Worm (Caenorhabditis elegans) whole organism, mixed stage, embryonic: Measurements from ENCODE around the gene mboa-7.

ENCODE experiments used
- M03D4.4 ChIP-seq: sonication (generic microtip); optimal IDR thresholded peaks from 2 replicates; lab custom pipeline; 2017; ENCODE audit warnings: mild to moderate bottlenecking, missing genetic modification characterization, missing compliant biosample characterization
- bed-3 ChIP-seq: fragments of 200-800 bp; sonication (Bioruptor generic); optimal IDR thresholded peaks from 3 replicates; lab custom pipeline; 2018; ENCODE audit warnings: mild to moderate bottlenecking, missing genetic modification characterization, moderate library complexity, missing compliant biosample characterization
- blmp-1 ChIP-seq: fragments of 150-350 bp; optimal IDR thresholded peaks from 2 replicates; lab custom pipeline; 2014; ENCODE audit warnings: missing biosample characterization, missing genetic modification characterization
- ceh-39 ChIP-seq: fragments of 150-350 bp; optimal IDR thresholded peaks from 2 replicates; lab custom pipeline; 2014; ENCODE audit warnings: missing biosample characterization, missing genetic modification characterization
- ceh-43 ChIP-seq: fragments of 200-800 bp; sonication (Bioruptor generic); optimal IDR thresholded peaks from 2 replicates; lab custom pipeline; 2018; ENCODE audit warnings: mild to moderate bottlenecking, missing genetic modification characterization, moderate library complexity, missing compliant biosample characterization
- ceh-83 ChIP-seq: fragments of 200-800 bp; sonication (Bioruptor generic); optimal IDR thresholded peaks from 2 replicates; lab custom pipeline; 2018; ENCODE audit warnings: mild to moderate bottlenecking, missing genetic modification characterization, missing compliant biosample characterization
- ces-1 ChIP-seq: fragments of 150-350 bp; optimal IDR thresholded peaks from 2 replicates; lab custom pipeline; 2014; ENCODE audit warnings: missing biosample characterization, missing genetic modification reagents, missing genetic modification characterization
- cnd-1 ChIP-seq: fragments of 200-800 bp; sonication (Bioruptor generic); optimal IDR thresholded peaks from 2 replicates; lab custom pipeline; 2018; ENCODE audit warnings: mild to moderate bottlenecking, missing genetic modification characterization, missing compliant biosample characterization
- elt-1 ChIP-seq: sonication (generic microtip); optimal IDR thresholded peaks from 2 replicates; lab custom pipeline; 2017; ENCODE audit warnings: missing genetic modification characterization, mild to moderate bottlenecking, missing compliant biosample characterization, antibody characterized with exemption, moderate library complexity, borderline replicate concordance; ENCODE audit not compliant: insufficient read depth
- elt-3 ChIP-seq: fragments of 150-350 bp; optimal IDR thresholded peaks from 2 replicates; lab custom pipeline; 2014; ENCODE audit warnings: missing biosample characterization, missing genetic modification characterization
- flh-1 ChIP-seq: fragments of 200-800 bp; sonication (Bioruptor generic); optimal IDR thresholded peaks from 2 replicates; lab custom pipeline; 2018; ENCODE audit warnings: mild to moderate bottlenecking, missing genetic modification characterization, moderate library complexity, missing compliant biosample characterization
- ham-2 ChIP-seq: fragments of 200-800 bp; sonication (Bioruptor generic); optimal IDR thresholded peaks from 2 replicates; lab custom pipeline; 2018; ENCODE audit warnings: mild to moderate bottlenecking, missing genetic modification characterization, missing compliant biosample characterization
- hlh-1 ChIP-seq: fragments of 150-350 bp; optimal IDR thresholded peaks from 2 replicates; lab custom pipeline; 2014; ENCODE audit warnings: missing biosample characterization, missing genetic modification reagents, missing genetic modification characterization
- lin-13 ChIP-seq: fragments of 150-350 bp; optimal IDR thresholded peaks from 2 replicates; lab custom pipeline; 2014; ENCODE audit warnings: missing biosample characterization, missing genetic modification characterization
- lsy-2 ChIP-seq: fragments of 150-350 bp; optimal IDR thresholded peaks from 2 replicates; lab custom pipeline; 2014; ENCODE audit warnings: missing biosample characterization, missing genetic modification characterization
- mep-1 ChIP-seq: fragments of 150-350 bp; optimal IDR thresholded peaks from 2 replicates; lab custom pipeline; 2017; ENCODE audit warnings: missing biosample characterization, missing genetic modification reagents, missing genetic modification characterization, inconsistent platforms
- mls-2 ChIP-seq: sonication (generic microtip); optimal IDR thresholded peaks from 2 replicates; lab custom pipeline; 2016; ENCODE audit warnings: mild to moderate bottlenecking, missing genetic modification characterization, moderate library complexity, missing compliant biosample characterization
- nhr-12 ChIP-seq: fragments of 150-350 bp; optimal IDR thresholded peaks from 2 replicates; lab custom pipeline; 2014; ENCODE audit warnings: missing biosample characterization, missing genetic modification characterization
- nhr-2 ChIP-seq: fragments of 150-350 bp; optimal IDR thresholded peaks from 2 replicates; lab custom pipeline; 2014; ENCODE audit warnings: missing biosample characterization, missing genetic modification characterization
- nhr-237 ChIP-seq: fragments of 150-350 bp; optimal IDR thresholded peaks from 2 replicates; lab custom pipeline; 2014; ENCODE audit warnings: missing biosample characterization, missing genetic modification characterization
- nhr-28 ChIP-seq: fragments of 150-350 bp; optimal IDR thresholded peaks from 2 replicates; lab custom pipeline; 2014; ENCODE audit warnings: missing biosample characterization, missing genetic modification characterization
- nhr-76 ChIP-seq: sonication (generic microtip); optimal IDR thresholded peaks from 2 replicates; lab custom pipeline; 2017; ENCODE audit warnings: missing biosample characterization, missing genetic modification characterization
- pha-4 ChIP-seq: fragments of 150-350 bp; optimal IDR thresholded peaks from 2 replicates; lab custom pipeline; 2018; ENCODE audit warnings: missing biosample characterization, missing genetic modification reagents, missing genetic modification characterization
- sem-2 ChIP-seq: fragments of 200-800 bp; sonication (Bioruptor generic); optimal IDR thresholded peaks from 2 replicates; lab custom pipeline; 2018; ENCODE audit warnings: mild to moderate bottlenecking, missing genetic modification characterization, missing compliant biosample characterization
- snpc-4 ChIP-seq: fragments of 150-350 bp; optimal IDR thresholded peaks from 2 replicates; lab custom pipeline; 2014; ENCODE audit warnings: missing biosample characterization, missing genetic modification characterization
- sptf-1 ChIP-seq: sonication (generic microtip); optimal IDR thresholded peaks from 2 replicates; lab custom pipeline; 2017; ENCODE audit warnings: mild to moderate bottlenecking, missing genetic modification characterization, moderate library complexity, missing compliant biosample characterization
- tbx-8 ChIP-seq: fragments of 200-800 bp; sonication (Bioruptor generic); optimal IDR thresholded peaks from 2 replicates; lab custom pipeline; 2018; ENCODE audit warnings: mild to moderate bottlenecking, missing genetic modification characterization, moderate library complexity, missing compliant biosample characterization
- unc-120 ChIP-seq: sonication (generic microtip); optimal IDR thresholded peaks from 2 replicates; lab custom pipeline; 2017; ENCODE audit warnings: missing genetic modification characterization, missing compliant biosample characterization; ENCODE audit not compliant: poor library complexity, severe bottlenecking
- unc-39 ChIP-seq: fragments of 150-350 bp; optimal IDR thresholded peaks from 2 replicates; lab custom pipeline; 2014; ENCODE audit warnings: missing biosample characterization, missing genetic modification characterization
- unc-62 ChIP-seq: fragments of 150-350 bp; optimal IDR thresholded peaks from 2 replicates; lab custom pipeline; 2014; ENCODE audit warnings: missing biosample characterization, missing genetic modification reagents, missing genetic modification characterization
- zip-8 ChIP-seq: fragments of 150-350 bp; optimal IDR thresholded peaks from 2 replicates; lab custom pipeline; 2014; ENCODE audit warnings: missing biosample characterization, missing genetic modification characterization
- ztf-11 ChIP-seq: fragments of 150-350 bp; optimal IDR thresholded peaks from 2 replicates; lab custom pipeline; 2014; ENCODE audit warnings: missing biosample characterization, missing genetic modification characterization

mboa-7 gene

DNA sequence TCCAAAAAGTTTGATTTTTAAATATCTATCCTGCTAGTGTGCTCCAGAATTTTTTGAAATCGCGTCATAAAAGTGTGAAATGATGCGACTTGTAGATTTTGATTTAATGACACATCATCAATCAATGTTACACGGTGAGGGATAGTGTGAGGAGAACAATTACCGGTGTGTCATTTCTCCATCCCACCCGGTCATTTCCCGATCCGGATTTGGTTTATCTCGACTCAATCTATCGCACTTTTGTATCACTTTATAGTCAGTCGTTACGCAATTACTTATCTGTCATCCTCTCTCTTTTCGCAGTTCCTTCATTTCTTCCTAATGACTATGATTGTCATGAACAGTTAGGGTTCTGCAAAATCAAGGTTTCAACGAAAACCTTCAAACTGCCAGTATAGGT is 4.2 kb downstream of the mboa-7 start:
- peak; percentile 91 for TF ChIP-seq elt-1
- TF ChIP-seq nhr-2 (tag; lab: Kevin White, UChicago): peak; percentile 69
- peak; percentile 92 for TF ChIP-seq unc-62
- TF ChIP-seq elt-3: no peak

DNA sequence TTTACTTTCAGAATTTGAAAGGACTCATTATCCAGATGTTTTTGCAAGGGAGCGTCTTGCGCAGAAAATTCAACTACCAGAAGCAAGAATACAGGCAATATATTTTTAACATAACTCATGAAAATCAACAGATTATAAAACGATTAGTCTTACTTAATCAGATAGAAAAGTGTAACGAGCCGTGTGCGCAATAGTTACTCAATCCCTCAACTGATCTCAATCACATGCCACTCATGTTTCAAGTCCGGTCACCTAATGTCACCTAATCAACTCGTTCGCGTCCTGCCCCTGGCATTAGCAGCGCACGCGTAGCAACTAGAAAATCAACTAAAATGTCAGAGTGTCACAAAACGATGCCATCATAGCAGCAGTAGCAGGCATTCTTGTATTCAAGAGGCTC is 7.8 kb downstream of the mboa-7 start:
- no peak for TF ChIP-seq bed-3
- peak; percentile 63 for TF ChIP-seq nhr-2 (tag; lab: Kevin White, UChicago)
- TF ChIP-seq tbx-8: no peak
- TF ChIP-seq mls-2 (tag; lab: Kevin White, UChicago): no peak
- TF ChIP-seq blmp-1 (tag; lab: Kevin White, UChicago): no peak
- no peak for TF ChIP-seq nhr-76 (tag; lab: Kevin White, UChicago)

DNA sequence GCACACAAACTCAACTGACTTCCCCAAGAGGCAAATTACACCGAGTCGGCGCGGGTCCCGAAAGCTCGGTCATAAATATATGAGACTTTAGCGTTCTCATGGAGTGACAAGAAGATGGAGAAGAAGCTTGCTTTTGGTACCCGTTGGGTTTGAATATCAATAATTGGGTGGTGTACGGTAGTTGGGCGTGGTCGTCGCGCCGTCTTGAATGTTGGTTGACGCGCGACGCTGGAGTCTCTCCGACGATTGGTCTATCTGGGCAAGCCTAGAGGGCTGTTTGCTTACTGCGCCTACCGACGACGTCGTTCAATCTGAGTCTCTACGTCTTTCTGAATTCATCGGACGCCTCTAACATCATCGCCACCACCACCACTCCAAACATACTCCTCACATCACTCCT is 9.5 kb downstream of the mboa-7 start:
- no peak for TF ChIP-seq tbx-8
- no peak for TF ChIP-seq ces-1
- TF ChIP-seq ham-2 (GFP tag; lab: Kevin White, UChicago): peak; percentile 3
- no peak for TF ChIP-seq pha-4 (tag; lab: Kevin White, UChicago)
- peak; percentile 57 for TF ChIP-seq lsy-2 (tag; lab: Kevin White, UChicago)
- TF ChIP-seq, all 35 proteins: peak for 2

DNA sequence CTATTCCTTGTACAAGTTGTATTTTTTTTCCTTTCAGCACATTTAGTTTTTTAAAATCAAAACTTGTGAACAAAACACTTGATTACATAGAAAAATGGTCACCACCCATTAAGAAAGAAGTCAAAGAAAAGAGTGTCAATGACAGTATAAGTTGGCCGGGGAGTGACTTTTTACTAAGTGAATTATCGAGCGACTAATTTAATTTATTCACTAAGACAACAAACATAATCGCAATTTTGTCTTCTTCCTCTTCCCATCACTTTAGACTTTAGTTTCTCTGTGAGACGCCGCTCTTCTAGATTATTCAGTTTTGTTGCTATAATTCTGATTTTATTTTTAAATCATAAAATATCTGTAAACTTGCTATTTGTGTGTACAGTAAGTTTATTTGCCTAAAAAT is 10.3 kb downstream of the mboa-7 start:
- TF ChIP-seq ces-1 (peak; percentile 5), mep-1 (no peak), unc-62 (no peak), tbx-8 (no peak), ham-2 (GFP tag; lab: Kevin White, UChicago) (no peak)

DNA sequence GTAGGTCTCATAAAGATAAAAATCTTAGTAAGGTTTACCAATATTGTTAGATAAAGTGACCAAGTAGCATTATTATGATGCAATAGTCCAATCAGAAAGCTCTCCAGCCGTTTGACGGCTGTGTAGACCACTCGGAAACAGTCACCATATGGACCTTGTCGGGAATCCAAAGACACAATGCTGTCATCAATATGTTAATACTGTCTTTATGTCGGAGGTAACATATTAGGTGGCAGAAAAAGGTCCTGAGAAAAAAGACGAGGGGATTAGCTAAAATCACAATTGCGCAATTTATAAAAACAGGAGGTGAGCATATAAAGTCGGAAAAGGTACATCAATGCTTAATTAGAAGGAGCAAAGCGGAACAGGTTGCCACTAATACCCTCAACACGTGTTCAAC is 16.4 kb downstream of the mboa-7 start:
- TF ChIP-seq lin-13 (tag; lab: Kevin White, UChicago) (no peak), nhr-12 (no peak), unc-39 (tag; lab: Kevin White, UChicago) (no peak), nhr-2 (tag; lab: Kevin White, UChicago) (peak; percentile 83), M03D4.4 (tag; lab: Kevin White, UChicago) (no peak), ham-2 (GFP tag; lab: Kevin White, UChicago) (no peak), unc-120 (no peak), cnd-1 (tag; lab: Kevin White, UChicago) (peak; percentile 54), ceh-43 (GFP tag; lab: Kevin White, UChicago) (no peak), elt-3 (no peak), tbx-8 (no peak), ceh-83 (no peak), snpc-4 (tag; lab: Kevin White, UChicago) (no peak), ztf-11 (tag; lab: Kevin White, UChicago) (no peak), mls-2 (tag; lab: Kevin White, UChicago) (no peak), unc-62 (peak; percentile 8), lsy-2 (tag; lab: Kevin White, UChicago) (no peak), nhr-28 (no peak), sem-2 (GFP tag; lab: Kevin White, UChicago) (no peak), zip-8 (peak; percentile 39), hlh-1 (tag; lab: Kevin White, UChicago) (no peak), flh-1 (GFP tag; lab: Kevin White, UChicago) (no peak), blmp-1 (tag; lab: Kevin White, UChicago) (no peak), elt-1 (peak; percentile 46), ceh-39 (tag; lab: Kevin White, UChicago) (no peak), sptf-1 (tag; lab: Kevin White, UChicago) (no peak), mep-1 (no peak), nhr-237 (tag; lab: Kevin White, UChicago) (no peak)

DNA sequence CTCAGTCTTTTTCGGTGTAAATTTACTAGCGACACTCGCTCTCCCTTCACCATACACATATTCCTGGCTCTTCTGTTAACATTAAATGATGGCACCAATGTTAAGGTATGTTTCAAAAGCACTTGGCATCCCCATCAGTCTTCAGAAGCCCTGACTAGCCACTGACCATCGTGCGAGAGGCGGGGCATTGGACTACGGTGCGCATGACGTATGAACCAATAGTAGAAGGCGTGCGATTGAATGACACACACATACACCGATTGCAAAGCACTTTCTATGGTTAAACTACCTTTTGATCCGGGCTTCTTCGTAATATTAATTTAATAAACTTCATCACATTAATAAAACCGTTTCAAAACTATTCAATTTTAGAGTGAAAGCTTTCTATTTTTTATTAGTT is 19.2 kb downstream of the mboa-7 start:
- TF ChIP-seq blmp-1 (tag; lab: Kevin White, UChicago): no peak
- TF ChIP-seq ztf-11 (tag; lab: Kevin White, UChicago): no peak
- no peak for TF ChIP-seq nhr-76 (tag; lab: Kevin White, UChicago)
- no peak for TF ChIP-seq tbx-8
- TF ChIP-seq snpc-4 (tag; lab: Kevin White, UChicago): no peak
- TF ChIP-seq ces-1: no peak
- peak; percentile 85 for TF ChIP-seq lsy-2 (tag; lab: Kevin White, UChicago)
- TF ChIP-seq ham-2 (GFP tag; lab: Kevin White, UChicago): no peak
